Fruit fly (Drosophila melanogaster) whole organism, embryonic: ENCODE results near the gene ninaC.

Experiments
- Bgb ChIP-seq: fragments of 200-800 bp; sonication (Bioruptor generic); IDR thresholded peaks from 2 replicates; pipeline ENCODE4 v1.3.6; 2022; ENCODE audit warnings: missing biosample characterization, missing genetic modification characterization; ENCODE audit not compliant: partially characterized antibody
- CG10543 ChIP-seq: fragments of 200-800 bp; sonication (Bioruptor generic); optimal IDR thresholded peaks from 3 replicates; lab custom pipeline; 2017; ENCODE audit warnings: missing biosample characterization, mild to moderate bottlenecking, missing genetic modification characterization, moderate library complexity
- CG12942 ChIP-seq: fragments of 200-800 bp; sonication (Bioruptor generic); optimal IDR thresholded peaks from 3 replicates; lab custom pipeline; 2016; ENCODE audit warnings: missing biosample characterization, missing genetic modification characterization
- CG14014 ChIP-seq: fragments of 200-800 bp; sonication (Bioruptor generic); IDR thresholded peaks from 2 replicates; pipeline ENCODE4 v1.3.6; 2022; ENCODE audit warnings: missing biosample characterization, missing genetic modification characterization
- CG14860 ChIP-seq: fragments of 200-800 bp; sonication (Bioruptor generic); IDR thresholded peaks from 3 replicates; pipeline ENCODE4 v1.3.6; 2022; ENCODE audit warnings: missing biosample characterization, missing genetic modification characterization; ENCODE audit not compliant: partially characterized antibody
- CG15073 ChIP-seq: fragments of 200-800 bp; sonication (Bioruptor generic); optimal IDR thresholded peaks from 2 replicates; lab custom pipeline; 2016; ENCODE audit warnings: missing biosample characterization, missing genetic modification characterization
- CG1647 ChIP-seq: fragments of 200-800 bp; sonication (Bioruptor generic); optimal IDR thresholded peaks from 3 replicates; lab custom pipeline; 2016; ENCODE audit warnings: missing biosample characterization, missing genetic modification characterization
- CG16815 ChIP-seq: fragments of 200-800 bp; sonication (Bioruptor generic); optimal IDR thresholded peaks from 3 replicates; lab custom pipeline; 2017; ENCODE audit warnings: missing biosample characterization, mild to moderate bottlenecking, missing genetic modification characterization
- CG1832 ChIP-seq: fragments of 200-800 bp; sonication (Bioruptor generic); optimal IDR thresholded peaks from 2 replicates; lab custom pipeline; 2017; ENCODE audit warnings: missing biosample characterization, mild to moderate bottlenecking, missing genetic modification characterization, inconsistent platforms
- CG2129 ChIP-seq: fragments of 200-800 bp; sonication (Bioruptor generic); IDR thresholded peaks from 2 replicates; pipeline ENCODE4 v1.3.6; 2022; ENCODE audit warnings: missing biosample characterization, missing genetic modification characterization; ENCODE audit not compliant: partially characterized antibody
- CG2199 ChIP-seq: fragments of 200-800 bp; sonication (Bioruptor generic); IDR thresholded peaks from 3 replicates; pipeline ENCODE4 v1.3.6; 2022; ENCODE audit warnings: missing biosample characterization, missing genetic modification characterization
- CG2875 ChIP-seq: fragments of 200-800 bp; sonication (Bioruptor generic); optimal IDR thresholded peaks from 2 replicates; lab custom pipeline; 2017; ENCODE audit warnings: missing biosample characterization, mild to moderate bottlenecking, missing genetic modification characterization, missing genetic modification reagents
- CG30403 ChIP-seq: fragments of 200-800 bp; sonication (Bioruptor generic); optimal IDR thresholded peaks from 3 replicates; lab custom pipeline; 2016; ENCODE audit warnings: missing biosample characterization, missing genetic modification characterization
- CG33213 ChIP-seq: fragments of 200-800 bp; sonication (Bioruptor generic); optimal IDR thresholded peaks from 3 replicates; lab custom pipeline; 2016; ENCODE audit warnings: missing biosample characterization, missing genetic modification characterization
- CG33557 ChIP-seq: fragments of 200-800 bp; sonication (Bioruptor generic); optimal IDR thresholded peaks from 2 replicates; lab custom pipeline; 2019; ENCODE audit warnings: missing biosample characterization, mild to moderate bottlenecking, missing genetic modification characterization, moderate library complexity
- CG3995 ChIP-seq: fragments of 200-800 bp; sonication (Bioruptor generic); optimal IDR thresholded peaks from 3 replicates; lab custom pipeline; 2016; ENCODE audit warnings: missing biosample characterization, missing genetic modification characterization
- CG4707 ChIP-seq: fragments of 200-800 bp; sonication (Bioruptor generic); optimal IDR thresholded peaks from 2 replicates; lab custom pipeline; 2018; ENCODE audit warnings: missing biosample characterization, mild to moderate bottlenecking, missing genetic modification characterization, moderate library complexity
- CG4730 ChIP-seq: fragments of 200-800 bp; sonication (Bioruptor generic); IDR thresholded peaks from 2 replicates; pipeline ENCODE4 v1.3.6; 2022; ENCODE audit warnings: missing biosample characterization, missing genetic modification characterization
- CG5180 ChIP-seq: fragments of 200-800 bp; sonication (Bioruptor generic); optimal IDR thresholded peaks from 3 replicates; lab custom pipeline; 2017; ENCODE audit warnings: missing biosample characterization, missing genetic modification characterization, mild to moderate bottlenecking, moderate library complexity, missing genetic modification reagents
- CG5953 ChIP-seq: fragments of 200-800 bp; sonication (Bioruptor generic); IDR thresholded peaks from 2 replicates; pipeline ENCODE4 v1.3.6; 2022; ENCODE audit warnings: missing biosample characterization, missing genetic modification characterization
- CG6689 ChIP-seq: fragments of 200-800 bp; sonication (Bioruptor generic); IDR thresholded peaks from 2 replicates; pipeline ENCODE4 v1.3.6; 2022; ENCODE audit warnings: missing biosample characterization, missing genetic modification characterization
- CG7963 ChIP-seq: fragments of 200-800 bp; sonication (Bioruptor generic); IDR thresholded peaks from 3 replicates; pipeline ENCODE4 v1.3.6; 2022; ENCODE audit warnings: missing biosample characterization, missing genetic modification characterization; ENCODE audit not compliant: partially characterized antibody
- CG9609 ChIP-seq: fragments of 200-800 bp; sonication (Bioruptor generic); optimal IDR thresholded peaks from 3 replicates; lab custom pipeline; 2016; ENCODE audit warnings: missing biosample characterization, missing genetic modification characterization
- CG9727 ChIP-seq: fragments of 200-800 bp; sonication (Bioruptor generic); optimal IDR thresholded peaks from 3 replicates; lab custom pipeline; 2017; ENCODE audit warnings: missing biosample characterization, mild to moderate bottlenecking, missing genetic modification characterization
- D19A ChIP-seq: fragments of 200-800 bp; optimal IDR thresholded peaks from 3 replicates; lab custom pipeline; 2019; ENCODE audit warnings: missing biosample characterization, mild to moderate bottlenecking, missing genetic modification characterization, moderate library complexity
- Deaf1 ChIP-seq: fragments of 200-800 bp; optimal IDR thresholded peaks from 3 replicates; lab custom pipeline; 2019; ENCODE audit warnings: missing biosample characterization, mild to moderate bottlenecking, missing genetic modification characterization, moderate library complexity
- Doc3 ChIP-seq: fragments of 200-800 bp; sonication (Bioruptor generic); IDR thresholded peaks from 3 replicates; pipeline ENCODE4 v1.3.6; 2022; ENCODE audit warnings: missing biosample characterization, missing genetic modification characterization; ENCODE audit not compliant: partially characterized antibody
- Dref ChIP-seq: fragments of 200-800 bp; sonication (Bioruptor generic); IDR thresholded peaks from 2 replicates; pipeline ENCODE4 v1.3.6; 2022; ENCODE audit warnings: missing biosample characterization, missing genetic modification characterization
- ERR ChIP-seq: fragments of 200-800 bp; sonication (Bioruptor generic); optimal IDR thresholded peaks from 2 replicates; lab custom pipeline; 2016; ENCODE audit warnings: missing biosample characterization, missing genetic modification characterization
- Ets65A ChIP-seq: fragments of 200-800 bp; sonication (Bioruptor generic); peaks from one replicate; lab custom pipeline; 2016; ENCODE audit warnings: missing biosample characterization, missing genetic modification characterization
- Lpt ChIP-seq: fragments of >200 bp; optimal IDR thresholded peaks from 2 replicates; lab custom pipeline; 2018; ENCODE audit warnings: missing biosample characterization, missing genetic modification characterization
- MBD-R2 ChIP-seq: fragments of 200-800 bp; sonication (Bioruptor generic); IDR thresholded peaks from 2 replicates; pipeline ENCODE4 v1.3.6; 2022; ENCODE audit warnings: missing biosample characterization, missing genetic modification characterization
- Nf-YA ChIP-seq: fragments of 200-800 bp; sonication (Bioruptor generic); IDR thresholded peaks from 2 replicates; pipeline ENCODE4 v1.3.6; 2022; ENCODE audit warnings: missing biosample characterization, missing genetic modification characterization
- Six4 ChIP-seq: fragments of 200-800 bp; sonication (Bioruptor generic); optimal IDR thresholded peaks from 2 replicates; lab custom pipeline; 2016; ENCODE audit warnings: missing biosample characterization, missing genetic modification characterization
- Spps ChIP-seq: fragments of 200-800 bp; sonication (Bioruptor generic); optimal IDR thresholded peaks from 2 replicates; lab custom pipeline; 2018; ENCODE audit warnings: missing biosample characterization, mild to moderate bottlenecking, missing genetic modification characterization
- chn ChIP-seq: fragments of 200-800 bp; sonication (Bioruptor generic); optimal IDR thresholded peaks from 2 replicates; lab custom pipeline; 2016; ENCODE audit warnings: missing biosample characterization, missing genetic modification characterization
- esg ChIP-seq: fragments of 200-800 bp; sonication (Bioruptor generic); conservative IDR thresholded peaks from 2 replicates; pipeline ENCODE4 v1.3.6; 2022; ENCODE audit warnings: missing biosample characterization, missing genetic modification characterization
- gce ChIP-seq: fragments of 200-800 bp; sonication (Bioruptor generic); IDR thresholded peaks from 3 replicates; pipeline ENCODE4 v1.3.6; 2022; ENCODE audit warnings: missing biosample characterization, missing genetic modification characterization
- inv ChIP-seq: fragments of 200-800 bp; sonication (Bioruptor generic); IDR thresholded peaks from 2 replicates; pipeline ENCODE4 v1.3.6; 2022; ENCODE audit warnings: missing biosample characterization, missing genetic modification characterization; ENCODE audit not compliant: partially characterized antibody
- kah ChIP-seq: fragments of 200-800 bp; sonication (Bioruptor generic); optimal IDR thresholded peaks from 2 replicates; lab custom pipeline; 2018; ENCODE audit warnings: missing biosample characterization, mild to moderate bottlenecking, missing genetic modification characterization
- nerfin-1 ChIP-seq: fragments of 200-800 bp; sonication (Bioruptor generic); optimal IDR thresholded peaks from 3 replicates; lab custom pipeline; 2019; ENCODE audit warnings: missing biosample characterization, mild to moderate bottlenecking, missing genetic modification characterization, moderate library complexity
- org-1 ChIP-seq: fragments of 200-800 bp; sonication (Bioruptor generic); optimal IDR thresholded peaks from 2 replicates; lab custom pipeline; 2017; ENCODE audit warnings: missing biosample characterization, missing genetic modification characterization
- peb ChIP-seq: fragments of 200-800 bp; sonication (Bioruptor generic); IDR thresholded peaks from 2 replicates; pipeline ENCODE4 v1.3.6; 2022; ENCODE audit warnings: missing biosample characterization, missing genetic modification characterization
- phol ChIP-seq: fragments of 200-800 bp; sonication (Bioruptor generic); optimal IDR thresholded peaks from 3 replicates; lab custom pipeline; 2018; ENCODE audit warnings: missing biosample characterization, mild to moderate bottlenecking, missing genetic modification characterization, moderate library complexity
- sisA ChIP-seq: fragments of 200-800 bp; sonication (Bioruptor generic); IDR thresholded peaks from 2 replicates; pipeline ENCODE4 v1.3.6; 2022; ENCODE audit warnings: missing biosample characterization, missing genetic modification characterization
- slp2 ChIP-seq: fragments of 200-800 bp; sonication (Bioruptor generic); optimal IDR thresholded peaks from 2 replicates; lab custom pipeline; 2016; ENCODE audit warnings: missing biosample characterization, missing genetic modification characterization
- zfh1 ChIP-seq: fragments of 200-800 bp; sonication (Bioruptor generic); IDR thresholded peaks from 3 replicates; pipeline ENCODE4 v1.3.6; 2022; ENCODE audit warnings: missing biosample characterization, missing genetic modification characterization
- zfh2 ChIP-seq: fragments of 200-800 bp; sonication (Bioruptor generic); optimal IDR thresholded peaks from 2 replicates; lab custom pipeline; 2016; ENCODE audit warnings: missing biosample characterization, missing genetic modification characterization

Gene ninaC

DNA sequence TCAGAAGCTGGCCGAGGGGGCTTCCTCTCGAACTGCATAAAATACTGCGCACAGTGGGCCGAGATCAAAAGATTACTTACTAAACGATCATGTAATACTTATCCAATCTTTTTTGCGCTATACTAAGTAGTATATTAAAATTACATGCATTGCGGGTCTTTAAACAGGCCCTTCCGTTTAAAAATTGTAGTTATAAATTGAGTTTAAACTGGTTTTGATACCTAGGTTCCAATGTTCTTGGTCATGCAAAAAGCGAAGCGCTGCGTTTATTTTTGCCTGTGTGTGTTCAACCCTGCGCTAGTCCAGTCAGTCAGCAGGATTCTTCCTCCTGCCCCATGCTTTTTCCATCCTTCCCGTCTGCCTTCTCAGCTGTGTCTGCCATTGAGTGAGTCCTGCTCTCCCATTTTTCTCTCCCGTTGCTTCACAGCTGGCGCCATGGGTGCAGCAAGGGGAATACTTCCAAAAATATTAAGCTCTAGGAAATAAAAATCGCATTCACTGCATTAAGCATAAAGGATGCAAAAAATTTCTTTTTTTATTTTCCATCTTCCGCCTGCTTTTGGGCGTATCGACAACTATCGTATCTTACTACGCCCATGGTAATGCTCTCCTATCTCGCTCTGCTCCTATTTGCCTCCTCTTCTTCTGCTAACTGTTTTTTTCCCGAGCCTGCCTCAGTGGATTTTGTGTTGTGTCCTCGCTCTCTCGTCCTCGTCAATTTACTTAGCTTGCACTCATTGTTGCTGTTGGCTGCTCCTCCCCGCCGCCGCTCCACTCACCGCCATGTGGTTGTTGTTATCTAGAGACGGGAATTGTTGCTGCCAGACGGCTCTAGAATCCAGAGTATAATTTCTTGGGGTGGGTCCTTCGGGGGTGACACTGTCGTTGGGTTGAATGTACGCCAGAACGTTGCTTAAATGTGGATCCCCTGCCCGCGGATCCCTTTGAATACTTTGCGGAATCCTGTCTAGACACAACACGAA is 43.1 kb downstream of the ninaC start (continued):
- TF ChIP-seq CG14014 (peak; percentile 85), CG9727 (GFP tag; lab: Kevin White, UChicago) (peak; percentile 75), Deaf1 (tag; lab: Kevin White, UChicago) (no peak), CG15073 (GFP tag; lab: Kevin White, UChicago) (no peak), CG2875 (GFP tag; lab: Kevin White, UChicago) (no peak), CG33213 (GFP tag; lab: Kevin White, UChicago) (peak; percentile 21), CG1832 (GFP tag; lab: Kevin White, UChicago) (peak; percentile 47), sisA (GFP tag; lab: Robert Waterston, UW) (peak; percentile 75), CG2199 (GFP tag; lab: Robert Waterston, UW) (no peak), zfh2 (peak; percentile 82), chn (GFP tag; lab: Kevin White, UChicago) (peak; percentile 60), CG5180 (GFP tag; lab: Kevin White, UChicago) (no peak), Six4 (peak; percentile 41), CG7963 (GFP tag; lab: Robert Waterston, UW) (no peak), CG1647 (peak; percentile 52), CG33557 (GFP tag; lab: Kevin White, UChicago) (no peak), esg (peak; percentile 55; the same call in 1 of the 2 replicates), Doc3 (GFP tag; lab: Robert Waterston, UW) (no peak), CG5953 (GFP tag; lab: Robert Waterston, UW) (peak; percentile 57; the same call in 1 of the 2 replicates), zfh1 (GFP tag; lab: Robert Waterston, UW) (peak; percentile 60; the same call in 2 of the 3 replicates), inv (GFP tag; lab: Robert Waterston, UW) (no peak), ERR (GFP tag; lab: Kevin White, UChicago) (peak; percentile 69), Nf-YA (GFP tag; lab: Robert Waterston, UW) (peak; percentile 60), CG12942 (GFP tag; lab: Kevin White, UChicago) (peak; percentile 19), nerfin-1 (tag; lab: Kevin White, UChicago) (no peak), CG10543 (GFP tag; lab: Kevin White, UChicago) (no peak), CG4730 (GFP tag; lab: Robert Waterston, UW) (no peak; the same call in 1 of the 2 replicates), CG4707 (no peak), MBD-R2 (GFP tag; lab: Robert Waterston, UW) (peak; percentile 42; the same call in 1 of the 2 replicates), CG14860 (no peak), CG6689 (GFP tag; lab: Robert Waterston, UW) (peak; percentile 52), CG3995 (GFP tag; lab: Kevin White, UChicago) (peak; percentile 12), CG30403 (GFP tag; lab: Kevin White, UChicago) (peak; percentile 78), Lpt (GFP tag; lab: Kevin White, UChicago) (no peak), Bgb (GFP tag; lab: Robert Waterston, UW) (no peak), phol (no peak), Spps (tag; lab: Kevin White, UChicago) (no peak), CG9609 (peak; percentile 76), kah (GFP tag; lab: Kevin White, UChicago) (no peak), peb (GFP tag; lab: Robert Waterston, UW) (no peak), D19A (tag; lab: Kevin White, UChicago) (peak; percentile 22), Ets65A (GFP tag; lab: Kevin White, UChicago) (peak; percentile 91), gce (GFP tag; lab: Robert Waterston, UW) (no peak), slp2 (GFP tag; lab: Kevin White, UChicago) (no peak), CG2129 (no peak), org-1 (peak; percentile 62), CG16815 (GFP tag; lab: Kevin White, UChicago) (no peak), Dref (GFP tag; lab: Robert Waterston, UW) (no peak)
